Fruit fly (Drosophila melanogaster) whole organism, embryonic: ENCODE measurements around the gene CG14647.

Experiments
- CG10366 ChIP-seq: fragments of 200-800 bp; sonication (Bioruptor generic); IDR thresholded peaks from 2 replicates; pipeline ENCODE4 v1.3.6; 2022; ENCODE audit warnings: missing biosample characterization, missing genetic modification characterization
- CG10565 ChIP-seq: fragments of 200-800 bp; sonication (Bioruptor generic); optimal IDR thresholded peaks from 3 replicates; lab custom pipeline; 2016; ENCODE audit warnings: missing biosample characterization, mild to moderate bottlenecking, missing genetic modification characterization
- CG10654 ChIP-seq: fragments of 200-800 bp; sonication (Bioruptor generic); optimal IDR thresholded peaks from 2 replicates; lab custom pipeline; 2016; ENCODE audit warnings: missing biosample characterization, missing genetic modification characterization
- CG10979 ChIP-seq: fragments of 200-800 bp; sonication (Bioruptor generic); optimal IDR thresholded peaks from 2 replicates; lab custom pipeline; 2018; ENCODE audit warnings: missing biosample characterization, mild to moderate bottlenecking, missing genetic modification characterization, moderate library complexity
- CG11504 ChIP-seq: fragments of 200-800 bp; sonication (Bioruptor generic); optimal IDR thresholded peaks from 3 replicates; lab custom pipeline; 2019; ENCODE audit warnings: missing biosample characterization, mild to moderate bottlenecking, missing genetic modification characterization, moderate library complexity
- CG13894 ChIP-seq: fragments of 200-800 bp; sonication (Bioruptor generic); optimal IDR thresholded peaks from 3 replicates; lab custom pipeline; 2018; ENCODE audit warnings: missing biosample characterization, mild to moderate bottlenecking, missing genetic modification characterization, moderate library complexity
- CG15514 ChIP-seq: fragments of 200-800 bp; sonication (Bioruptor generic); optimal IDR thresholded peaks from 3 replicates; lab custom pipeline; 2017; ENCODE audit warnings: missing biosample characterization, missing genetic modification characterization, mild to moderate bottlenecking, moderate library complexity, missing genetic modification reagents
- CG1647 ChIP-seq: fragments of 200-800 bp; sonication (Bioruptor generic); optimal IDR thresholded peaks from 3 replicates; lab custom pipeline; 2016; ENCODE audit warnings: missing biosample characterization, missing genetic modification characterization
- CG18262 ChIP-seq: fragments of 200-800 bp; optimal IDR thresholded peaks from 3 replicates; lab custom pipeline; 2019; ENCODE audit warnings: missing biosample characterization, mild to moderate bottlenecking, missing genetic modification characterization, moderate library complexity
- CG18599 ChIP-seq: fragments of 200-800 bp; sonication (Bioruptor generic); optimal IDR thresholded peaks from 3 replicates; lab custom pipeline; 2017; ENCODE audit warnings: missing biosample characterization, missing genetic modification characterization, mild to moderate bottlenecking, moderate library complexity, missing genetic modification reagents
- CG30020 ChIP-seq: fragments of 200-800 bp; optimal IDR thresholded peaks from 2 replicates; lab custom pipeline; 2019; ENCODE audit warnings: missing biosample characterization, mild to moderate bottlenecking, missing genetic modification characterization, moderate library complexity
- CG3065 ChIP-seq: fragments of 200-800 bp; sonication (Bioruptor generic); optimal IDR thresholded peaks from 2 replicates; lab custom pipeline; 2016; ENCODE audit warnings: missing biosample characterization, missing genetic modification characterization
- CG31224 ChIP-seq: fragments of 200-800 bp; sonication (Bioruptor generic); IDR thresholded peaks from 2 replicates; pipeline ENCODE4 v1.3.6; 2022; ENCODE audit warnings: missing biosample characterization, missing genetic modification characterization
- CG3407 ChIP-seq: fragments of 200-800 bp; sonication (Bioruptor generic); optimal IDR thresholded peaks from 2 replicates; lab custom pipeline; 2018; ENCODE audit warnings: missing biosample characterization, mild to moderate bottlenecking, missing genetic modification characterization
- CG5180 ChIP-seq: fragments of 200-800 bp; sonication (Bioruptor generic); optimal IDR thresholded peaks from 3 replicates; lab custom pipeline; 2017; ENCODE audit warnings: missing biosample characterization, missing genetic modification characterization, mild to moderate bottlenecking, moderate library complexity, missing genetic modification reagents
- CG8089 ChIP-seq: fragments of 200-800 bp; sonication (Bioruptor generic); optimal IDR thresholded peaks from 3 replicates; lab custom pipeline; 2016; ENCODE audit warnings: missing biosample characterization, missing genetic modification characterization
- CTCF ChIP-seq: fragments of 200-800 bp; sonication (Bioruptor generic); optimal IDR thresholded peaks from 2 replicates; lab custom pipeline; 2017; ENCODE audit warnings: missing biosample characterization, mild to moderate bottlenecking, missing genetic modification characterization, moderate library complexity
- D19A ChIP-seq: fragments of 200-800 bp; optimal IDR thresholded peaks from 3 replicates; lab custom pipeline; 2019; ENCODE audit warnings: missing biosample characterization, mild to moderate bottlenecking, missing genetic modification characterization, moderate library complexity
- Dbx ChIP-seq: fragments of 200-800 bp; sonication (Bioruptor generic); IDR thresholded peaks from 3 replicates; pipeline ENCODE4 v1.3.6; 2022; ENCODE audit warnings: missing biosample characterization, missing genetic modification characterization
- Doc2 ChIP-seq: fragments of 200-800 bp; sonication (Bioruptor generic); IDR thresholded peaks from 2 replicates; pipeline ENCODE4 v1.3.6; 2022; ENCODE audit warnings: missing biosample characterization, missing genetic modification characterization
- Fer1 ChIP-seq: fragments of 200-800 bp; sonication (Bioruptor generic); optimal IDR thresholded peaks from 2 replicates; lab custom pipeline; 2017; ENCODE audit warnings: missing biosample characterization, mild to moderate bottlenecking, missing genetic modification characterization
- H2.0 ChIP-seq: fragments of 200-800 bp; sonication (Bioruptor generic); IDR thresholded peaks from 2 replicates; pipeline ENCODE4 v1.3.6; 2022; ENCODE audit warnings: missing biosample characterization, missing genetic modification characterization
- Hr78 ChIP-seq, 2 experiments: fragments of 200-800 bp in 1 of 2; fragments of >200 bp in 1 of 2; sonication (Bioruptor generic) in 1 of 2; optimal IDR thresholded peaks; 2 replicates each; lab custom pipeline; 2017 to 2019; ENCODE audit warnings: missing biosample characterization in 2 of 2, missing genetic modification characterization in 2 of 2, mild to moderate bottlenecking in 1 of 2, moderate library complexity in 1 of 2
- Kr ChIP-seq: fragments of 200-800 bp; sonication (Bioruptor generic); optimal IDR thresholded peaks from 2 replicates; lab custom pipeline; 2017; ENCODE audit warnings: missing biosample characterization, mild to moderate bottlenecking, missing genetic modification characterization
- Lim3 ChIP-seq: fragments of 200-800 bp; sonication (Bioruptor generic); IDR thresholded peaks from 2 replicates; pipeline ENCODE4 v1.3.6; 2022; ENCODE audit warnings: missing biosample characterization, missing genetic modification characterization
- Lpt ChIP-seq: fragments of >200 bp; optimal IDR thresholded peaks from 2 replicates; lab custom pipeline; 2018; ENCODE audit warnings: missing biosample characterization, missing genetic modification characterization
- NK7.1 ChIP-seq: fragments of 200-800 bp; sonication (Bioruptor generic); optimal IDR thresholded peaks from 3 replicates; lab custom pipeline; 2016; ENCODE audit warnings: missing biosample characterization, missing genetic modification characterization
- NfI ChIP-seq: fragments of 200-800 bp; sonication (Bioruptor generic); optimal IDR thresholded peaks from 3 replicates; lab custom pipeline; 2018; ENCODE audit warnings: missing biosample characterization, mild to moderate bottlenecking, missing genetic modification characterization, moderate library complexity
- Oaz ChIP-seq: fragments of 200-800 bp; sonication (Bioruptor generic); IDR thresholded peaks from 2 replicates; pipeline ENCODE4 v1.3.6; 2022; ENCODE audit warnings: missing biosample characterization, missing genetic modification characterization
- Ravus ChIP-seq: fragments of 200-800 bp; sonication (Bioruptor generic); IDR thresholded peaks from 2 replicates; pipeline ENCODE4 v1.3.6; 2022; ENCODE audit warnings: missing biosample characterization, missing genetic modification characterization
- Rfx ChIP-seq: fragments of 200-800 bp; sonication (Bioruptor generic); IDR thresholded peaks from 2 replicates; pipeline ENCODE4 v1.3.6; 2022; ENCODE audit warnings: missing biosample characterization, missing genetic modification characterization
- al ChIP-seq: fragments of 200-800 bp; sonication (Bioruptor generic); IDR thresholded peaks from 2 replicates; pipeline ENCODE4 v1.3.6; 2022; ENCODE audit warnings: missing biosample characterization, missing genetic modification characterization
- croc ChIP-seq: fragments of 200-800 bp; sonication (Bioruptor generic); conservative IDR thresholded peaks from 3 replicates; pipeline ENCODE4 v1.3.6; 2022; ENCODE audit warnings: missing biosample characterization, missing genetic modification characterization
- dmrt11E ChIP-seq: fragments of 200-800 bp; sonication (Bioruptor generic); optimal IDR thresholded peaks from 3 replicates; lab custom pipeline; 2018; ENCODE audit warnings: missing biosample characterization, mild to moderate bottlenecking, missing genetic modification characterization, moderate library complexity
- ems ChIP-seq: fragments of 200-800 bp; sonication (Bioruptor generic); optimal IDR thresholded peaks from 3 replicates; lab custom pipeline; 2016; ENCODE audit warnings: missing biosample characterization, missing genetic modification characterization
- fd102C ChIP-seq: fragments of 200-800 bp; sonication (Bioruptor generic); optimal IDR thresholded peaks from 2 replicates; lab custom pipeline; 2018; ENCODE audit warnings: missing biosample characterization, mild to moderate bottlenecking, missing genetic modification characterization, moderate library complexity
- ftz-f1 ChIP-seq: fragments of 200-800 bp; sonication (Bioruptor generic); optimal IDR thresholded peaks from 2 replicates; lab custom pipeline; 2016; ENCODE audit warnings: missing biosample characterization, missing genetic modification characterization
- gce ChIP-seq: fragments of 200-800 bp; sonication (Bioruptor generic); IDR thresholded peaks from 3 replicates; pipeline ENCODE4 v1.3.6; 2022; ENCODE audit warnings: missing biosample characterization, missing genetic modification characterization
- gcm2 ChIP-seq: fragments of 200-800 bp; sonication (Bioruptor generic); optimal IDR thresholded peaks from 2 replicates; lab custom pipeline; 2016; ENCODE audit warnings: missing biosample characterization, missing genetic modification characterization
- gsb-n ChIP-seq: fragments of 200-800 bp; sonication (Bioruptor generic); optimal IDR thresholded peaks from 3 replicates; lab custom pipeline; 2018; ENCODE audit warnings: missing biosample characterization, mild to moderate bottlenecking, missing genetic modification characterization
- h ChIP-seq: fragments of >200 bp; optimal IDR thresholded peaks from 2 replicates; lab custom pipeline; 2017
- kni ChIP-seq: fragments of 200-800 bp; sonication (Bioruptor generic); optimal IDR thresholded peaks from 3 replicates; lab custom pipeline; 2017; ENCODE audit warnings: mild to moderate bottlenecking, missing biosample characterization, missing genetic modification reagents, missing genetic modification characterization
- nerfin-2 ChIP-seq: fragments of 200-800 bp; sonication (Bioruptor generic); IDR thresholded peaks from 2 replicates; pipeline ENCODE4 v1.3.6; 2022; ENCODE audit warnings: missing biosample characterization, missing genetic modification characterization; ENCODE audit not compliant: partially characterized antibody
- oc ChIP-seq: fragments of 200-800 bp; sonication (Bioruptor generic); optimal IDR thresholded peaks from 2 replicates; lab custom pipeline; 2018; ENCODE audit warnings: missing biosample characterization, mild to moderate bottlenecking, missing genetic modification characterization, moderate library complexity
- onecut ChIP-seq: fragments of 200-800 bp; sonication (Bioruptor generic); IDR thresholded peaks from 2 replicates; pipeline ENCODE4 v1.3.6; 2022; ENCODE audit warnings: missing biosample characterization, missing genetic modification characterization
- pros ChIP-seq: fragments of 200-800 bp; sonication (Bioruptor generic); optimal IDR thresholded peaks from 3 replicates; lab custom pipeline; 2019; ENCODE audit warnings: missing biosample characterization, mild to moderate bottlenecking, missing genetic modification characterization, moderate library complexity
- ranshi ChIP-seq: fragments of 200-800 bp; sonication (Bioruptor generic); IDR thresholded peaks from 2 replicates; pipeline ENCODE4 v1.3.6; 2022; ENCODE audit warnings: missing biosample characterization, missing genetic modification characterization
- ro ChIP-seq: fragments of 200-800 bp; sonication (Bioruptor generic); IDR thresholded peaks from 2 replicates; pipeline ENCODE4 v1.3.6; 2022; ENCODE audit warnings: missing biosample characterization, missing genetic modification characterization
- sens ChIP-seq: fragments of 200-800 bp; sonication (Bioruptor generic); peaks from one replicate; lab custom pipeline; 2016; ENCODE audit warnings: missing biosample characterization, missing genetic modification characterization
- sim ChIP-seq: fragments of 200-800 bp; sonication (Bioruptor generic); IDR thresholded peaks from 2 replicates; pipeline ENCODE4 v1.3.6; 2022; ENCODE audit warnings: missing biosample characterization, missing genetic modification characterization
- tgo ChIP-seq: fragments of 200-800 bp; sonication (Bioruptor generic); IDR thresholded peaks from 3 replicates; pipeline ENCODE4 v1.3.6; 2022; ENCODE audit warnings: missing biosample characterization, missing genetic modification characterization

Gene CG14647

dm6 chr3R:4402884-4403705 lies 2.8 kb downstream of the CG14647 start, which contains the start of gene lost (continued):
- TF ChIP-seq fd102C (GFP tag; lab: Kevin White, UChicago) = no peak
- no peak for TF ChIP-seq gce
- TF ChIP-seq CG3065 (GFP tag; lab: Kevin White, UChicago) = no peak
- TF ChIP-seq onecut (GFP tag; lab: Robert Waterston, UW) = no peak
- TF ChIP-seq NK7.1 (GFP tag; lab: Kevin White, UChicago) = no peak
- TF ChIP-seq D19A = peak; percentile 3
- TF ChIP-seq CG3407 = no peak
- no peak for TF ChIP-seq Kr (GFP tag; lab: Kevin White, UChicago)
- TF ChIP-seq CG1647 (GFP tag; lab: Kevin White, UChicago) = no peak
- TF ChIP-seq sens (GFP tag; lab: Kevin White, UChicago) = peak; percentile 84
- peak in 1 of 2 experiments; percentile 51 for TF ChIP-seq Hr78 (GFP tag; optimal IDR thresholded peaks at IDR 0.05; lab: Kevin White, UChicago)
- no peak; the same call in 1 of the 2 replicates for TF ChIP-seq CG31224
- TF ChIP-seq h (lab: Kevin White, UChicago) = no peak
- TF ChIP-seq CG10979 = peak; percentile 27
- no peak for TF ChIP-seq Lpt (GFP tag; lab: Kevin White, UChicago)
- no peak for TF ChIP-seq croc
- TF ChIP-seq CG13894 = peak; percentile 61
- TF ChIP-seq NfI (GFP tag; lab: Kevin White, UChicago) = no peak
- TF ChIP-seq Oaz = no peak
- TF ChIP-seq Ravus (GFP tag; lab: Robert Waterston, UW) = no peak
- TF ChIP-seq dmrt11E = no peak
- TF ChIP-seq CG5180 (GFP tag; lab: Kevin White, UChicago) = peak; percentile 61
- peak; percentile 72 for TF ChIP-seq Rfx (GFP tag; lab: Robert Waterston, UW)
- no peak for TF ChIP-seq ranshi (GFP tag; lab: Robert Waterston, UW)
- peak; percentile 32 for TF ChIP-seq CG18262 (tag; lab: Kevin White, UChicago)
- peak; percentile 34 for TF ChIP-seq Fer1 (GFP tag; lab: Kevin White, UChicago)
- peak; percentile 93 for TF ChIP-seq CG30020 (tag; lab: Kevin White, UChicago)
- peak; percentile 74 for TF ChIP-seq CTCF (GFP tag; lab: Kevin White, UChicago)
- no peak for TF ChIP-seq ftz-f1 (GFP tag; lab: Kevin White, UChicago)
- TF ChIP-seq ro (GFP tag; lab: Robert Waterston, UW) = no peak
- no peak for TF ChIP-seq CG10565 (GFP tag; lab: Kevin White, UChicago)
- TF ChIP-seq CG8089 = no peak
- TF ChIP-seq gsb-n = peak; percentile 15
- TF ChIP-seq tgo (GFP tag; lab: Robert Waterston, UW) = no peak
- TF ChIP-seq al = no peak
- peak; percentile 75 for TF ChIP-seq CG15514
- no peak for TF ChIP-seq Doc2
- TF ChIP-seq CG11504 = no peak
- 0 out of 2 replicates have a peak, but pooled peaks have one; percentile 20 for TF ChIP-seq CG10366 (GFP tag; lab: Robert Waterston, UW)
- TF ChIP-seq Lim3 = no peak
- TF ChIP-seq kni (GFP tag; lab: Kevin White, UChicago) = no peak
- TF ChIP-seq oc (tag; lab: Kevin White, UChicago) = peak; percentile 2
- no peak for TF ChIP-seq pros (GFP tag; lab: Kevin White, UChicago)
- TF ChIP-seq Dbx (GFP tag; lab: Robert Waterston, UW) = peak; percentile 49; the same call in 2 of the 3 replicates
- peak; percentile 15 for TF ChIP-seq CG18599 (GFP tag; lab: Kevin White, UChicago)
- peak; percentile 8 for TF ChIP-seq ems
- TF ChIP-seq H2.0 (GFP tag; lab: Robert Waterston, UW) = no peak; the same call in 1 of the 2 replicates
- TF ChIP-seq gcm2 = no peak
- TF ChIP-seq sim = no peak
- TF ChIP-seq nerfin-2 (GFP tag; lab: Robert Waterston, UW) = peak; percentile 97
- TF ChIP-seq CG10654 = no peak
